Fruit fly (Drosophila melanogaster): ENCODE measurements around the gene spel1.

- TF ChIP-seq CTCF (optimal IDR thresholded peaks at IDR 0.05) (no peak), CG8478 (optimal IDR thresholded peaks at IDR 0.05) (no peak)
Observed at dm6 chr2L:14374024-14374423, 12.2 kb downstream of the spel1 start.
